Fruit fly (Drosophila melanogaster) whole organism: ENCODE data around the gene CG15143.

Source experiments
- CG8478 ChIP-seq: fragments of >200 bp; optimal IDR thresholded peaks from 2 replicates; lab custom pipeline; 2018; ENCODE audit warnings: inconsistent platforms
- Dll ChIP-seq: fragments of >200 bp; optimal IDR thresholded peaks from 2 replicates; lab custom pipeline; 2017
- EcR ChIP-seq, 2 experiments: fragments of >200 bp; optimal IDR thresholded peaks; 2 replicates each; lab custom pipeline; 2017; ENCODE audit warnings: missing biosample characterization in 2 of 2, missing genetic modification characterization in 2 of 2, missing genetic modification reagents in 2 of 2
- pan ChIP-seq: fragments of >200 bp; optimal IDR thresholded peaks from 2 replicates; lab custom pipeline; 2017
- psq ChIP-seq: fragments of >200 bp; optimal IDR thresholded peaks from 2 replicates; lab custom pipeline; 2017
- usp ChIP-seq: fragments of >200 bp; optimal IDR thresholded peaks from 2 replicates; lab custom pipeline; 2017; ENCODE audit warnings: missing biosample characterization, missing genetic modification characterization, mixed read lengths

DNA sequence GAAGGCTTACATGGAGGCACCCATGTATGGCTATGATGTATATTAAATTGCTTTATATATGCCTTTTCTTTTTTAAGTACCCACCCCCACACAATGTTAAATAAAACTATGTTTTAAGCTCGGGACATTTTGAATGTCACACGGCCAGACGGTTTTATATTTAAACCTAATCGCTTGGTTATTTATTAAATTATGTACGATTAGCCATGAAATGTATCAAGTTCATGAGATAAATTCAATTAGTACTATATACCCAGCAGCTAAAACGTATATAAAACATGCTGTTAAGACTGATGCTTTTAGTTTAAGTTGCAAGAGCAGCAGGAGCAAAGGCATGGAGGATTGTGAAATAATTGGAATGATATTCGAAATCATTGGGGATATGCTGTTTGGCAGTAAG, 38.9 kb downstream of the CG15143 start, which contains the start of the genes CG43221 and CG43645:
- TF ChIP-seq CG8478 (lab: Kevin White, UChicago) = no peak
- no peak for TF ChIP-seq Dll (lab: Kevin White, UChicago)
- TF ChIP-seq pan (lab: Kevin White, UChicago) = no peak
- no peak for TF ChIP-seq usp (GFP tag; lab: Kevin White, UChicago)
- TF ChIP-seq psq (lab: Kevin White, UChicago) = no peak
- TF ChIP-seq EcR (GFP tag; optimal IDR thresholded peaks at IDR 0.05; lab: Kevin White, UChicago) = no peak
